Fruit fly (Drosophila melanogaster): ENCODE measurements around the gene aurB.

aurB gene

DNA sequence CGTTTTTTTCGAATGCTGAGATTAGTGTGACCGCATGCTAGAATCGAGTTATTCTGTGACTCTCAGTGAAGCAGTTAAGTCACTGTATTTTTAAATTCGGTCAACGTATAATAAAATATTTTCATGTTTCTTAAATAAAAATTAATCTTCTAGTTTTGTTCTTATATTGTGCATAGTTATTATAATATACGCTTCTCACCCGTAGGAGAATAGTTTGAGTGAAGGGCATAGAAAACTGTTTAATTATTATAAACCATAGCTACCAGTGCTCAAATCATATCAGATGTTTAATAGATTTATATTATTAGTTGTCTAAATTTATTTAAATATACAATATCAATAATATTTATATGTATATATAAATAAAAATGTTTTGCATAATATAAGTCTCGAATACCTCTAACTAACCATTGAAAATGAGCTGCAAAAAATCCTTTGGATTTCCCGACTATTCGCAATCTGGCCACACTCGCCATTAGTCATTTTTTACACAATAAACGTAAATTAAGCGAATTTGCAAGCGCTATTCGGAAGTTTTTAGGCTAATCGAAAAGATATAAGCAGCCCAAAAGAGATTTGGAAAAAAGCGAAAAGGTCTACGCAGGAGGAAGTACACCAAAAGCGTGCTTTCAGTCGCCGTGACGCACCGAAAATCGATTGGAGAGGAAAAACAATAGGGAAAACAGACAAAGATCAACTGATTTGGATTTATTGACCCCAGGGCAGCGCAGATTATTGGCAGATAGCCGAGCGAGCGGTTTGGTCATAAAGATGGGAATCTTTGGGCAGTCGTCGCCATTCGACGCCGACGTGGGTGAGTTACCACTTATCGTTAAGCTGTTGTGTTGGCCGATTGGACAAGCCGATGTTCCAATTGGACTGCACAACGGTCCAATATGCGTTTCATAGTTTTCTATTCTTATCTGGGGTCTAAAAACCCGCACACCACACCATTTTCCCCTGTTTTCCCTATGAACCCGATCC, at the start of gene aurB, which contains the start of gene Stam (continued):
- no peak for TF ChIP-seq slou (GFP tag; optimal IDR thresholded peaks at IDR 0.05)
- peak; percentile 57 for TF ChIP-seq Dek (tag; optimal IDR thresholded peaks at IDR 0.05)
- no peak for TF ChIP-seq CG14014 (GFP tag; IDR thresholded peaks at IDR 0.05)
- TF ChIP-seq CG9727 (GFP tag; optimal IDR thresholded peaks at IDR 0.05) = peak; percentile 59
- TF ChIP-seq CG31365 (tag; optimal IDR thresholded peaks at IDR 0.05) = no peak
- no peak for TF ChIP-seq CG6765 (GFP tag; optimal IDR thresholded peaks at IDR 0.05)
- TF ChIP-seq tll (GFP tag; optimal IDR thresholded peaks at IDR 0.05) = no peak
- no peak for TF ChIP-seq dimm (GFP tag; IDR thresholded peaks at IDR 0.05)
- TF ChIP-seq CG18476 (GFP tag; optimal IDR thresholded peaks at IDR 0.05) = no peak
- TF ChIP-seq ems (GFP tag; optimal IDR thresholded peaks at IDR 0.05) = no peak
- no peak for TF ChIP-seq Taf1 (GFP tag; IDR thresholded peaks at IDR 0.05)
- no peak for TF ChIP-seq H15 (GFP tag; IDR thresholded peaks at IDR 0.05)
- peak; percentile 10 for TF ChIP-seq CG3407 (GFP tag; optimal IDR thresholded peaks at IDR 0.05)
- no peak for TF ChIP-seq croc (GFP tag; conservative IDR thresholded peaks at IDR 0.05)
- TF ChIP-seq CG11247 (GFP tag; IDR thresholded peaks at IDR 0.05) = no peak; the same call in 1 of the 2 replicates
- TF ChIP-seq her (GFP tag; optimal IDR thresholded peaks at IDR 0.05) = no peak
- TF ChIP-seq jumu (GFP tag; optimal IDR thresholded peaks at IDR 0.05) = no peak
- no peak for TF ChIP-seq crp (GFP tag; optimal IDR thresholded peaks at IDR 0.05)
- peak; percentile 67 for TF ChIP-seq CG17361 (GFP tag; IDR thresholded peaks at IDR 0.05)
- no peak for TF ChIP-seq CG43689 (GFP tag; IDR thresholded peaks at IDR 0.05)
- no peak for TF ChIP-seq Poxn (GFP tag; IDR thresholded peaks at IDR 0.05)
- no peak for TF ChIP-seq pfk (GFP tag; optimal IDR thresholded peaks at IDR 0.05)
- no peak for TF ChIP-seq bigmax (GFP tag; optimal IDR thresholded peaks at IDR 0.05)
- TF ChIP-seq org-1 (GFP tag; optimal IDR thresholded peaks at IDR 0.05) = no peak
- no peak for TF ChIP-seq danr (GFP tag; IDR thresholded peaks at IDR 0.05)
- TF ChIP-seq CG17802 (tag; optimal IDR thresholded peaks at IDR 0.05) = no peak
- TF ChIP-seq Six4 (GFP tag; optimal IDR thresholded peaks at IDR 0.05) = no peak
- TF ChIP-seq CG6683 (GFP tag; optimal IDR thresholded peaks at IDR 0.05) = no peak
- TF ChIP-seq bbx (GFP tag; IDR thresholded peaks at IDR 0.05; ENCODE audit: partially characterized antibody) = no peak
- no peak for TF ChIP-seq zfh2 (GFP tag; optimal IDR thresholded peaks at IDR 0.05)
- no peak for TF ChIP-seq CG2129 (GFP tag; IDR thresholded peaks at IDR 0.05; ENCODE audit: partially characterized antibody)
- TF ChIP-seq gsb-n (tag; optimal IDR thresholded peaks at IDR 0.05) = peak; percentile 62
- no peak for TF ChIP-seq Neu2 (GFP tag; optimal IDR thresholded peaks at IDR 0.05; ENCODE audit: borderline replicate concordance)
- TF ChIP-seq CG6813 (GFP tag; optimal IDR thresholded peaks at IDR 0.05) = no peak
- TF ChIP-seq CG4820 (GFP tag; optimal IDR thresholded peaks at IDR 0.05) = no peak
- TF ChIP-seq Doc3 (GFP tag; IDR thresholded peaks at IDR 0.05; ENCODE audit: partially characterized antibody) = no peak
- TF ChIP-seq CG18262 (tag; optimal IDR thresholded peaks at IDR 0.05) = peak; percentile 69
- TF ChIP-seq Scr (GFP tag; IDR thresholded peaks at IDR 0.05; ENCODE audit: partially characterized antibody) = no peak
- peak; percentile 68 for TF ChIP-seq CG13775 (GFP tag; optimal IDR thresholded peaks at IDR 0.05)
- TF ChIP-seq TFAM (GFP tag; optimal IDR thresholded peaks at IDR 0.05) = no peak
- TF ChIP-seq CG15011 (GFP tag; optimal IDR thresholded peaks at IDR 0.05) = no peak
- peak; percentile 81 for TF ChIP-seq row (GFP tag; IDR thresholded peaks at IDR 0.05)
- TF ChIP-seq az2 (GFP tag; optimal IDR thresholded peaks at IDR 0.05) = peak; percentile 12
- peak; percentile 29 for TF ChIP-seq CG8281 (tag; optimal IDR thresholded peaks at IDR 0.05)
- TF ChIP-seq lilli (GFP tag; optimal IDR thresholded peaks at IDR 0.05) = no peak
- no peak for TF ChIP-seq CG32772 (GFP tag; IDR thresholded peaks at IDR 0.05)
- TF ChIP-seq oc (tag; optimal IDR thresholded peaks at IDR 0.05) = peak; percentile 42
- TF ChIP-seq stwl (tag; optimal IDR thresholded peaks at IDR 0.05) = peak; percentile 16
